Fruit fly (Drosophila melanogaster) Kc167 (cell line): Measurements from ENCODE around the gene CG9514.

Experiments
- Myc ChIP-seq: fragments of >200 bp; optimal IDR thresholded peaks from 2 replicates; lab custom pipeline; 2017; ENCODE audit warnings: missing external identifiers
- Sin3A ChIP-seq: fragments of >200 bp; optimal IDR thresholded peaks from 2 replicates; lab custom pipeline; 2018; ENCODE audit warnings: missing external identifiers
- h ChIP-seq: fragments of >200 bp; optimal IDR thresholded peaks from 3 replicates; lab custom pipeline; 2018; ENCODE audit warnings: missing external identifiers
- insv ChIP-seq: fragments of >200 bp; optimal IDR thresholded peaks from 3 replicates; lab custom pipeline; 2018; ENCODE audit warnings: missing external identifiers
- psq ChIP-seq: fragments of >200 bp; optimal IDR thresholded peaks from 2 replicates; lab custom pipeline; 2017; ENCODE audit warnings: missing external identifiers
- ttk ChIP-seq: sonication (Bioruptor generic); optimal IDR thresholded peaks from 2 replicates; lab custom pipeline; 2017; ENCODE audit warnings: missing external identifiers

DNA sequence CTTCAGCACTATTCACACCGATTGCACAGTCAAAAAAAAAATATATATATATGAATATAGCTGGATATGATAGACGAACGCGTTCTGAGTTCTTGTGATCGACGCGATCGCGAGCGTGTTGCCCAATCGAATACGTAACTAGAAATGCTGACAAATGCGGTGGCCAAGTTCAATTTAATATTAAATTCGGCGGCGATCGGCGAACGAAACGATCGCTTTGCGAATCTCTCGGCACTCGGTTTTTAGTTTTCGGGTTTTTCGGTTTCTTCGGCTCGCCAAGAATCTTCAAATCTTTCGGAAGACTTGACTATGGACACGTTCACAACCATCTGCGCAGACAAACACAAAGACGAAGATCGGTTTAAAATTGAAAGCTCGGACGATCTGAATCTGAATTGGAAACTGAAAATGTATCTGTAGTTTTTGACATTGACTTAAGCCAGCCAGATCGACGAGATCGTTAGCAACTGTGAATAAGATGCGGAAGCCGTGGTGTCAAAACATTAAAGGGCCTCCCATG lies 43.5 kb downstream of the CG9514 start, which contains the start of gene CG9521:
- TF ChIP-seq h (lab: Kevin White, UChicago) (no peak), Myc (no peak), ttk (lab: Kevin White, UChicago) (no peak), insv (lab: Kevin White, UChicago) (no peak), Sin3A (no peak), psq (lab: Kevin White, UChicago) (no peak)
